Worm (Caenorhabditis elegans) whole organism, L3 larva: ENCODE results near the gene F36G3.1.

ENCODE experiments used
- ZK546.5 ChIP-seq: sonication (generic microtip); optimal IDR thresholded peaks from 2 replicates; lab custom pipeline; 2017; ENCODE audit warnings: missing biosample characterization, missing genetic modification characterization
- aly-2 ChIP-seq: fragments of 150-350 bp; optimal IDR thresholded peaks from 2 replicates; lab custom pipeline; 2014; ENCODE audit warnings: missing biosample characterization, missing genetic modification characterization
- ama-1 ChIP-seq: fragments of 150-350 bp; optimal IDR thresholded peaks from 2 replicates; lab custom pipeline; 2018
- ceh-16 ChIP-seq: sonication (generic microtip); optimal IDR thresholded peaks from 2 replicates; lab custom pipeline; 2017; ENCODE audit warnings: missing biosample characterization, missing genetic modification characterization
- daf-12 ChIP-seq: fragments of 150-350 bp; optimal IDR thresholded peaks from 2 replicates; lab custom pipeline; 2014; ENCODE audit warnings: missing biosample characterization, missing genetic modification reagents, missing genetic modification characterization
- egl-5 ChIP-seq: fragments of 150-350 bp; optimal IDR thresholded peaks from 2 replicates; lab custom pipeline; 2017; ENCODE audit warnings: missing biosample characterization, missing genetic modification reagents, missing genetic modification characterization, inconsistent platforms
- elt-2 ChIP-seq: sonication (generic microtip); optimal IDR thresholded peaks from 2 replicates; lab custom pipeline; 2016; ENCODE audit warnings: missing genetic modification reagents, mild to moderate bottlenecking, missing genetic modification characterization, missing compliant biosample characterization
- elt-3 ChIP-seq, 3 experiments: fragments of 150-350 bp in 1 of 3; sonication (generic microtip) in 2 of 3; optimal IDR thresholded peaks; 2 replicates in 2 of 3; 4 replicates in 1 of 3; lab custom pipeline; 2014 to 2017; ENCODE audit warnings: missing biosample characterization in 3 of 3, missing genetic modification characterization in 3 of 3
- eor-1 ChIP-seq, 2 experiments: fragments of 150-350 bp; optimal IDR thresholded peaks; 2 replicates each; lab custom pipeline; 2014 to 2018; ENCODE audit warnings: missing biosample characterization in 2 of 2, missing genetic modification characterization in 2 of 2
- fkh-10 ChIP-seq: sonication (generic microtip); optimal IDR thresholded peaks from 2 replicates; lab custom pipeline; 2017; ENCODE audit warnings: missing biosample characterization, missing genetic modification reagents, missing genetic modification characterization
- fos-1 ChIP-seq: fragments of 150-350 bp; optimal IDR thresholded peaks from 2 replicates; lab custom pipeline; 2014; ENCODE audit warnings: missing biosample characterization, missing genetic modification characterization
- hmg-11 ChIP-seq: sonication (generic microtip); optimal IDR thresholded peaks from 2 replicates; lab custom pipeline; 2016; ENCODE audit warnings: missing genetic modification characterization, missing compliant biosample characterization
- lin-39 ChIP-seq: fragments of 150-350 bp; optimal IDR thresholded peaks from 2 replicates; lab custom pipeline; 2018; ENCODE audit warnings: missing biosample characterization, missing genetic modification reagents, missing genetic modification characterization
- lsy-12 ChIP-seq: sonication (generic microtip); optimal IDR thresholded peaks from 2 replicates; lab custom pipeline; 2016; ENCODE audit warnings: mild to moderate bottlenecking, missing genetic modification characterization, missing compliant biosample characterization
- mdl-1 ChIP-seq: fragments of 150-350 bp; optimal IDR thresholded peaks from 2 replicates; lab custom pipeline; 2014; ENCODE audit warnings: missing biosample characterization, missing genetic modification characterization
- mml-1 ChIP-seq: fragments of 150-350 bp; sonication (generic microtip); optimal IDR thresholded peaks from 3 replicates; lab custom pipeline; 2014; ENCODE audit warnings: missing biosample characterization, missing genetic modification characterization
- nfya-1 ChIP-seq: sonication (generic microtip); optimal IDR thresholded peaks from 2 replicates; lab custom pipeline; 2017; ENCODE audit warnings: missing genetic modification characterization, mild to moderate bottlenecking, missing compliant biosample characterization, antibody characterized with exemption, moderate library complexity; ENCODE audit not compliant: insufficient read depth
- nhr-11 ChIP-seq: fragments of 150-350 bp; optimal IDR thresholded peaks from 2 replicates; lab custom pipeline; 2014; ENCODE audit warnings: missing biosample characterization, missing genetic modification characterization
- nhr-12 ChIP-seq: fragments of 150-350 bp; optimal IDR thresholded peaks from 2 replicates; lab custom pipeline; 2014; ENCODE audit warnings: missing biosample characterization, missing genetic modification characterization
- nhr-237 ChIP-seq: fragments of 150-350 bp; optimal IDR thresholded peaks from 2 replicates; lab custom pipeline; 2014; ENCODE audit warnings: missing biosample characterization, missing genetic modification characterization
- nhr-25 ChIP-seq: sonication (generic microtip); optimal IDR thresholded peaks from 2 replicates; lab custom pipeline; 2017; ENCODE audit warnings: missing biosample characterization, missing genetic modification characterization
- nhr-43 ChIP-seq: sonication (generic microtip); optimal IDR thresholded peaks from 2 replicates; lab custom pipeline; 2016; ENCODE audit warnings: mild to moderate bottlenecking, missing genetic modification characterization, missing compliant biosample characterization; ENCODE audit not compliant: poor library complexity, severe bottlenecking
- nhr-67 ChIP-seq: fragments of 150-350 bp; optimal IDR thresholded peaks from 2 replicates; lab custom pipeline; 2014; ENCODE audit warnings: missing biosample characterization, missing genetic modification characterization
- pha-4 ChIP-seq: fragments of 150-350 bp; optimal IDR thresholded peaks from 2 replicates; lab custom pipeline; 2014; ENCODE audit warnings: missing biosample characterization, missing genetic modification reagents, missing genetic modification characterization
- sea-2 ChIP-seq: fragments of 150-350 bp; sonication (generic microtip); optimal IDR thresholded peaks from 4 replicates; lab custom pipeline; 2014; ENCODE audit warnings: missing biosample characterization, missing genetic modification reagents, missing genetic modification characterization
- skn-1 ChIP-seq: fragments of 150-350 bp; optimal IDR thresholded peaks from 2 replicates; lab custom pipeline; 2014; ENCODE audit warnings: missing biosample characterization, missing genetic modification characterization
- tbx-2 ChIP-seq: sonication (generic microtip); optimal IDR thresholded peaks from 2 replicates; lab custom pipeline; 2016; ENCODE audit warnings: mild to moderate bottlenecking, missing genetic modification characterization, missing compliant biosample characterization
- unc-62 ChIP-seq: fragments of 150-350 bp; sonication (generic microtip); optimal IDR thresholded peaks from 4 replicates; lab custom pipeline; 2014; ENCODE audit warnings: missing biosample characterization, missing genetic modification reagents, missing genetic modification characterization
- zag-1 ChIP-seq: fragments of 150-350 bp; optimal IDR thresholded peaks from 2 replicates; lab custom pipeline; 2014; ENCODE audit warnings: missing biosample characterization, missing genetic modification characterization
- ztf-11 ChIP-seq: fragments of 150-350 bp; optimal IDR thresholded peaks from 2 replicates; lab custom pipeline; 2014; ENCODE audit warnings: missing biosample characterization, missing genetic modification characterization

The F36G3.1 gene

ce11 chrX:9742058-9742457, 47.0 kb downstream of the F36G3.1 start:
- TF ChIP-seq skn-1 (no peak), elt-2 (no peak), nhr-43 (no peak), fos-1 (tag; lab: Kevin White, UChicago) (no peak), mml-1 (tag; lab: Kevin White, UChicago) (no peak), ztf-11 (tag; lab: Kevin White, UChicago) (no peak), sea-2 (GFP tag; lab: Kevin White, UChicago) (no peak), unc-62 (GFP tag; lab: Kevin White, UChicago) (no peak), tbx-2 (tag; lab: Kevin White, UChicago) (no peak), nhr-25 (tag; lab: Kevin White, UChicago) (no peak), mdl-1 (tag; lab: Kevin White, UChicago) (no peak), daf-12 (no peak), nhr-11 (no peak), egl-5 (tag; lab: Kevin White, UChicago) (no peak), elt-3 (tag; optimal IDR thresholded peaks at IDR 0.05; lab: Kevin White, UChicago) (no peak), nhr-237 (no peak)

- TF ChIP-seq elt-2 (peak; percentile 8), hmg-11 (peak; percentile 44), ama-1 (lab: Kevin White, UChicago) (no peak), lin-39 (tag; lab: Kevin White, UChicago) (peak; percentile 62), lsy-12 (tag; lab: Kevin White, UChicago) (no peak), nfya-1 (tag; lab: Kevin White, UChicago) (peak; percentile 62), skn-1 (no peak), fos-1 (tag; lab: Kevin White, UChicago) (no peak)
Observed at ce11 chrX:9737730-9738129, 51.3 kb downstream of the F36G3.1 start, which contains the start of gene F15G9.5. Gene F15G9.5 (minus strand): TSS chrX:9737888.

DNA sequence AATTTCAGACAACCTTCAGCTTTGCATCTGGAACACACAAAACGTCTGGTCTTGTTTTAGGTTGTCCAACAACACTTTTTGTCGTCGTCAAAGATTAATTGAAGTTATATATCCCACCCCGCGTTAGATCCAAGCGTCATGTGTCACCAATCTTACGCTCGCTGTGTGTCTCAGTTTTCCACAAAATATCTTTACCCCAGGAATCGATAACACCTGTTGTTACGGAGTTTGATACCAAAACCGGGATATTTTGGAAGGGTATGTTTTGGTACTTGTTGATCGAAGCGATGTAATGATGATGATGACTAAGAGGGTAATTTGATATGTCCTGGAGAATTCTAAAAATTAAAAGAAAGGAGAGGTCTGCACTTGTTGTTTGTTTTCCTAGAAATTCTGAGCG, 53.5 kb downstream of the F36G3.1 start:
- TF ChIP-seq fkh-10 (GFP tag; lab: Kevin White, UChicago) (no peak), nhr-12 (tag; lab: Kevin White, UChicago) (no peak), egl-5 (tag; lab: Kevin White, UChicago) (no peak), nhr-43 (no peak), unc-62 (GFP tag; lab: Kevin White, UChicago) (no peak), pha-4 (tag; lab: Kevin White, UChicago) (no peak), ZK546.5 (tag; lab: Kevin White, UChicago) (no peak), eor-1 (tag; optimal IDR thresholded peaks at IDR 0.05; lab: Kevin White, UChicago) (no peak), lin-39 (tag; lab: Kevin White, UChicago) (no peak), elt-2 (no peak), nfya-1 (tag; lab: Kevin White, UChicago) (no peak), aly-2 (tag; lab: Kevin White, UChicago) (no peak), nhr-67 (tag; lab: Kevin White, UChicago) (no peak), ama-1 (lab: Kevin White, UChicago) (no peak), ceh-16 (tag; lab: Kevin White, UChicago) (no peak), mml-1 (tag; lab: Kevin White, UChicago) (no peak), zag-1 (tag; lab: Kevin White, UChicago) (no peak), hmg-11 (no peak)
